Worm (Caenorhabditis elegans): ENCODE results near the gene R107.2.

The R107.2 gene

ce11 chrIII:9051119-9051597 lies 5.4 kb upstream of the R107.2 start (continued):
- TF ChIP-seq sox-4 (tag; optimal IDR thresholded peaks at IDR 0.05) (peak; percentile 11), mdl-1 (tag; optimal IDR thresholded peaks at IDR 0.05) (peak in 1 of 2 experiments; percentile 63), unc-30 (tag; optimal IDR thresholded peaks at IDR 0.05) (no peak), fos-1 (tag; optimal IDR thresholded peaks at IDR 0.05) (no peak), hlh-17 (GFP tag; optimal IDR thresholded peaks at IDR 0.05; ENCODE audit: borderline replicate concordance) (no peak), lir-3 (tag; optimal IDR thresholded peaks at IDR 0.05; ENCODE audit: poor library complexity) (peak; percentile 35), unc-130 (tag; optimal IDR thresholded peaks at IDR 0.05) (no peak), unc-98 (GFP tag; IDR thresholded peaks at IDR 0.05) (no peak), nhr-19 (GFP tag; conservative IDR thresholded peaks at IDR 0.05) (peak; percentile 83), dsc-1 (tag; optimal IDR thresholded peaks at IDR 0.05) (peak; percentile 52), hpl-2 (GFP tag; optimal IDR thresholded peaks at IDR 0.05) (peak; percentile 35), snu-23 (GFP tag; optimal IDR thresholded peaks at IDR 0.05) (peak; percentile 89), lin-15B (tag; optimal IDR thresholded peaks at IDR 0.05) (peak; percentile 23), ces-1 (GFP tag; optimal IDR thresholded peaks at IDR 0.05) (no peak), C34B4.2 (tag; optimal IDR thresholded peaks at IDR 0.05) (no peak), lsy-2 (tag; optimal IDR thresholded peaks at IDR 0.05) (peak; percentile 79 to 87), lin-13 (GFP tag; optimal IDR thresholded peaks at IDR 0.05) (peak; percentile 73), tlp-1 (tag; optimal IDR thresholded peaks at IDR 0.05) (no peak), egl-13 (tag; optimal IDR thresholded peaks at IDR 0.05) (no peak), elt-3 (tag; optimal IDR thresholded peaks at IDR 0.05) (peak in 3 of 6 experiments; percentile 85 to 86 (median 86)), lin-14 (GFP tag; optimal IDR thresholded peaks at IDR 0.05) (peak; percentile 81), aha-1 (tag; optimal IDR thresholded peaks at IDR 0.05) (no peak), skn-1 (tag; optimal IDR thresholded peaks at IDR 0.05) (peak; percentile 97), fkh-4 (tag; optimal IDR thresholded peaks at IDR 0.05; ENCODE audit: borderline replicate concordance) (no peak), nhr-85 (tag) (peak; percentile 95), nhr-84 (tag; optimal IDR thresholded peaks at IDR 0.05) (no peak), F16B12.6 (tag; optimal IDR thresholded peaks at IDR 0.05) (peak; percentile 30), unc-86 (tag; optimal IDR thresholded peaks at IDR 0.05) (peak; percentile 4), ama-1 (optimal IDR thresholded peaks at IDR 0.05) (peak; percentile 97), ceh-90 (tag; optimal IDR thresholded peaks at IDR 0.05) (no peak), zag-1 (tag; optimal IDR thresholded peaks at IDR 0.05) (no peak), alr-1 (tag; optimal IDR thresholded peaks at IDR 0.05; ENCODE audit: borderline replicate concordance) (no peak), C04F5.9 (tag; optimal IDR thresholded peaks at IDR 0.05) (peak; percentile 21), zip-4 (GFP tag; optimal IDR thresholded peaks at IDR 0.05) (peak; percentile 43), elt-2 (tag; optimal IDR thresholded peaks at IDR 0.05) (peak; percentile 62)

- TF ChIP-seq lsy-2 (tag; optimal IDR thresholded peaks at IDR 0.05) (no peak), sup-37 (GFP tag; optimal IDR thresholded peaks at IDR 0.05) (no peak), zip-4 (GFP tag; optimal IDR thresholded peaks at IDR 0.05) (no peak), skn-1 (tag; optimal IDR thresholded peaks at IDR 0.05) (no peak), snu-23 (GFP tag; optimal IDR thresholded peaks at IDR 0.05) (no peak), elt-3 (tag; optimal IDR thresholded peaks at IDR 0.05) (no peak), dpl-1 (GFP tag; optimal IDR thresholded peaks at IDR 0.05) (no peak), Y116A8C.19 (tag; optimal IDR thresholded peaks at IDR 0.05; ENCODE audit: borderline replicate concordance) (no peak), nhr-90 (tag; optimal IDR thresholded peaks at IDR 0.05; ENCODE audit: poor library complexity) (no peak), nhr-76 (tag; optimal IDR thresholded peaks at IDR 0.05) (no peak), rnt-1 (tag; optimal IDR thresholded peaks at IDR 0.05) (no peak), nhr-20 (tag; optimal IDR thresholded peaks at IDR 0.05) (no peak), pqm-1 (tag; optimal IDR thresholded peaks at IDR 0.05) (no peak), irx-1 (tag; optimal IDR thresholded peaks at IDR 0.05) (no peak), egl-13 (tag; optimal IDR thresholded peaks at IDR 0.05) (no peak), nhr-85 (tag) (no peak), aly-2 (tag; optimal IDR thresholded peaks at IDR 0.05) (no peak)
Measured at ce11 chrIII:9050600-9050999, 4.9 kb upstream of the R107.2 start, which contains the start of gene ikke-1. Gene ikke-1, minus strand, starts transcription at chrIII:9050700.

All from whole organism, L1 larva.